Fruit fly (Drosophila melanogaster) whole organism, embryonic: ENCODE results near the gene Hph.

Experiments
- BEAF-32 ChIP-seq: fragments of 200-800 bp; sonication (Bioruptor generic); optimal IDR thresholded peaks from 3 replicates; lab custom pipeline; 2017; ENCODE audit warnings: missing biosample characterization, missing genetic modification characterization, mild to moderate bottlenecking, moderate library complexity, missing genetic modification reagents
- Bdp1 ChIP-seq: fragments of 200-800 bp; sonication (Bioruptor generic); optimal IDR thresholded peaks from 3 replicates; lab custom pipeline; 2016; ENCODE audit warnings: missing biosample characterization, missing genetic modification characterization
- CG12299 ChIP-seq: fragments of 200-800 bp; sonication (Bioruptor generic); optimal IDR thresholded peaks from 2 replicates; lab custom pipeline; 2018; ENCODE audit warnings: missing biosample characterization, mild to moderate bottlenecking, missing genetic modification characterization
- CG16779 ChIP-seq: fragments of 200-800 bp; sonication (Bioruptor generic); IDR thresholded peaks from 2 replicates; pipeline ENCODE4 v1.3.6; 2022; ENCODE audit warnings: missing biosample characterization, missing genetic modification characterization
- CG17829 ChIP-seq: fragments of 200-800 bp; optimal IDR thresholded peaks from 2 replicates; lab custom pipeline; 2019; ENCODE audit warnings: missing biosample characterization, mild to moderate bottlenecking, missing genetic modification characterization, moderate library complexity
- CG1792 ChIP-seq: fragments of 200-800 bp; sonication (Bioruptor generic); optimal IDR thresholded peaks from 2 replicates; lab custom pipeline; 2016; ENCODE audit warnings: missing biosample characterization, missing genetic modification characterization
- CG18262 ChIP-seq: fragments of 200-800 bp; optimal IDR thresholded peaks from 3 replicates; lab custom pipeline; 2019; ENCODE audit warnings: missing biosample characterization, mild to moderate bottlenecking, missing genetic modification characterization, moderate library complexity
- CG18764 ChIP-seq: fragments of 200-800 bp; sonication (Bioruptor generic); optimal IDR thresholded peaks from 3 replicates; lab custom pipeline; 2016; ENCODE audit warnings: missing biosample characterization, missing genetic modification characterization
- CG2889 ChIP-seq: fragments of 200-800 bp; sonication (Bioruptor generic); IDR thresholded peaks from 3 replicates; pipeline ENCODE4 v1.3.6; 2022; ENCODE audit warnings: missing biosample characterization, missing genetic modification characterization
- CG34224 ChIP-seq: fragments of 200-800 bp; sonication (Bioruptor generic); IDR thresholded peaks from 3 replicates; pipeline ENCODE4 v1.3.6; 2022; ENCODE audit warnings: missing biosample characterization, missing genetic modification characterization; ENCODE audit not compliant: partially characterized antibody
- CG4328 ChIP-seq: fragments of 200-800 bp; sonication (Bioruptor generic); optimal IDR thresholded peaks from 3 replicates; lab custom pipeline; 2017; ENCODE audit warnings: missing biosample characterization, missing genetic modification reagents, missing genetic modification characterization
- CG4854 ChIP-seq: fragments of 200-800 bp; sonication (Bioruptor generic); optimal IDR thresholded peaks from 2 replicates; lab custom pipeline; 2016; ENCODE audit warnings: missing biosample characterization, missing genetic modification characterization, inconsistent platforms
- CG6254 ChIP-seq: fragments of 200-800 bp; sonication (Bioruptor generic); optimal IDR thresholded peaks from 3 replicates; lab custom pipeline; 2017; ENCODE audit warnings: mild to moderate bottlenecking, missing biosample characterization, missing genetic modification reagents, missing genetic modification characterization
- CG6854 ChIP-seq: fragments of 200-800 bp; sonication (Bioruptor generic); optimal IDR thresholded peaks from 3 replicates; lab custom pipeline; 2017; ENCODE audit warnings: missing biosample characterization, mild to moderate bottlenecking, missing genetic modification characterization
- CG7928 ChIP-seq: fragments of 200-800 bp; sonication (Bioruptor generic); optimal IDR thresholded peaks from 2 replicates; lab custom pipeline; 2017; ENCODE audit warnings: missing biosample characterization, mild to moderate bottlenecking, missing genetic modification characterization
- CG7963 ChIP-seq: fragments of 200-800 bp; sonication (Bioruptor generic); IDR thresholded peaks from 3 replicates; pipeline ENCODE4 v1.3.6; 2022; ENCODE audit warnings: missing biosample characterization, missing genetic modification characterization; ENCODE audit not compliant: partially characterized antibody
- CG8281 ChIP-seq: fragments of 200-800 bp; sonication (Bioruptor generic); optimal IDR thresholded peaks from 2 replicates; lab custom pipeline; 2018; ENCODE audit warnings: missing biosample characterization, mild to moderate bottlenecking, missing genetic modification characterization, moderate library complexity
- CG9797 ChIP-seq: fragments of 200-800 bp; sonication (Bioruptor generic); optimal IDR thresholded peaks from 3 replicates; lab custom pipeline; 2018; ENCODE audit warnings: missing biosample characterization, mild to moderate bottlenecking, missing genetic modification characterization
- CG9817 ChIP-seq: fragments of 200-800 bp; sonication (Bioruptor generic); optimal IDR thresholded peaks from 2 replicates; lab custom pipeline; 2018; ENCODE audit warnings: missing biosample characterization, mild to moderate bottlenecking, missing genetic modification characterization, moderate library complexity
- CG9876 ChIP-seq: fragments of 200-800 bp; sonication (Bioruptor generic); optimal IDR thresholded peaks from 2 replicates; lab custom pipeline; 2016; ENCODE audit warnings: missing biosample characterization, missing genetic modification characterization
- CkIIα-i1 ChIP-seq: fragments of 200-800 bp; sonication (Bioruptor generic); IDR thresholded peaks from 2 replicates; pipeline ENCODE4 v1.3.6; 2022; ENCODE audit warnings: missing biosample characterization, missing genetic modification characterization
- ERR ChIP-seq: fragments of 200-800 bp; sonication (Bioruptor generic); optimal IDR thresholded peaks from 2 replicates; lab custom pipeline; 2016; ENCODE audit warnings: missing biosample characterization, missing genetic modification characterization
- Fer3 ChIP-seq: fragments of 200-800 bp; sonication (Bioruptor generic); optimal IDR thresholded peaks from 2 replicates; lab custom pipeline; 2018; ENCODE audit warnings: missing biosample characterization, mild to moderate bottlenecking, missing genetic modification characterization, moderate library complexity
- HLH4C ChIP-seq: fragments of 200-800 bp; sonication (Bioruptor generic); IDR thresholded peaks from 3 replicates; pipeline ENCODE4 v1.3.6; 2022; ENCODE audit warnings: missing biosample characterization, missing genetic modification characterization; ENCODE audit not compliant: partially characterized antibody
- HmgZ ChIP-seq: fragments of 200-800 bp; sonication (Bioruptor generic); optimal IDR thresholded peaks from 2 replicates; lab custom pipeline; 2018; ENCODE audit warnings: missing biosample characterization, mild to moderate bottlenecking, missing genetic modification characterization
- Jarid2 ChIP-seq: fragments of 200-800 bp; sonication (Bioruptor generic); optimal IDR thresholded peaks from 3 replicates; lab custom pipeline; 2017; ENCODE audit warnings: mild to moderate bottlenecking, missing biosample characterization, missing genetic modification reagents, missing genetic modification characterization
- Lim3 ChIP-seq: fragments of 200-800 bp; sonication (Bioruptor generic); IDR thresholded peaks from 2 replicates; pipeline ENCODE4 v1.3.6; 2022; ENCODE audit warnings: missing biosample characterization, missing genetic modification characterization
- Med ChIP-seq: fragments of 200-800 bp; sonication (Bioruptor generic); peaks from one replicate; lab custom pipeline; 2016; ENCODE audit warnings: missing biosample characterization, missing genetic modification characterization, mild to moderate bottlenecking, inconsistent platforms, moderate library complexity
- Meics ChIP-seq: fragments of 200-800 bp; sonication (Bioruptor generic); optimal IDR thresholded peaks from 2 replicates; lab custom pipeline; 2017; ENCODE audit warnings: missing biosample characterization, mild to moderate bottlenecking, missing genetic modification characterization
- NC2α ChIP-seq: fragments of 200-800 bp; sonication (Bioruptor generic); optimal IDR thresholded peaks from 2 replicates; lab custom pipeline; 2016; ENCODE audit warnings: missing biosample characterization, missing genetic modification characterization
- Rfx ChIP-seq: fragments of 200-800 bp; sonication (Bioruptor generic); IDR thresholded peaks from 2 replicates; pipeline ENCODE4 v1.3.6; 2022; ENCODE audit warnings: missing biosample characterization, missing genetic modification characterization
- Sry-δ ChIP-seq: fragments of 200-800 bp; sonication (Bioruptor generic); optimal IDR thresholded peaks from 2 replicates; lab custom pipeline; 2016; ENCODE audit warnings: missing biosample characterization, missing genetic modification characterization
- Taf1 ChIP-seq: fragments of 200-800 bp; sonication (Bioruptor generic); IDR thresholded peaks from 2 replicates; pipeline ENCODE4 v1.3.6; 2022; ENCODE audit warnings: missing biosample characterization, missing genetic modification characterization
- ewg ChIP-seq: fragments of 200-800 bp; sonication (Bioruptor generic); optimal IDR thresholded peaks from 3 replicates; lab custom pipeline; 2017; ENCODE audit warnings: mild to moderate bottlenecking, missing biosample characterization, missing genetic modification reagents, missing genetic modification characterization
- gce ChIP-seq: fragments of 200-800 bp; sonication (Bioruptor generic); IDR thresholded peaks from 3 replicates; pipeline ENCODE4 v1.3.6; 2022; ENCODE audit warnings: missing biosample characterization, missing genetic modification characterization
- gro ChIP-seq: fragments of 200-800 bp; sonication (Bioruptor generic); optimal IDR thresholded peaks from 2 replicates; lab custom pipeline; 2016; ENCODE audit warnings: missing biosample characterization, missing genetic modification characterization
- nau ChIP-seq: fragments of 200-800 bp; sonication (Bioruptor generic); optimal IDR thresholded peaks from 3 replicates; lab custom pipeline; 2017; ENCODE audit warnings: missing biosample characterization, mild to moderate bottlenecking, missing genetic modification characterization, missing genetic modification reagents
- nmo ChIP-seq: fragments of 200-800 bp; sonication (Bioruptor generic); optimal IDR thresholded peaks from 2 replicates; lab custom pipeline; 2018; ENCODE audit warnings: missing biosample characterization, mild to moderate bottlenecking, missing genetic modification characterization, moderate library complexity
- pfk ChIP-seq: fragments of 200-800 bp; sonication (Bioruptor generic); optimal IDR thresholded peaks from 2 replicates; lab custom pipeline; 2018; ENCODE audit warnings: missing biosample characterization, mild to moderate bottlenecking, missing genetic modification characterization, moderate library complexity
- pho ChIP-seq: fragments of 200-800 bp; sonication (Bioruptor generic); optimal IDR thresholded peaks from 2 replicates; lab custom pipeline; 2016; ENCODE audit warnings: missing biosample characterization, missing genetic modification characterization
- phol ChIP-seq: fragments of 200-800 bp; sonication (Bioruptor generic); optimal IDR thresholded peaks from 3 replicates; lab custom pipeline; 2018; ENCODE audit warnings: missing biosample characterization, mild to moderate bottlenecking, missing genetic modification characterization, moderate library complexity
- ranshi ChIP-seq: fragments of 200-800 bp; sonication (Bioruptor generic); IDR thresholded peaks from 2 replicates; pipeline ENCODE4 v1.3.6; 2022; ENCODE audit warnings: missing biosample characterization, missing genetic modification characterization
- sisA ChIP-seq: fragments of 200-800 bp; sonication (Bioruptor generic); IDR thresholded peaks from 2 replicates; pipeline ENCODE4 v1.3.6; 2022; ENCODE audit warnings: missing biosample characterization, missing genetic modification characterization
- slou ChIP-seq: fragments of 200-800 bp; sonication (Bioruptor generic); optimal IDR thresholded peaks from 3 replicates; lab custom pipeline; 2016; ENCODE audit warnings: missing biosample characterization, missing genetic modification characterization
- sna ChIP-seq: fragments of 200-800 bp; sonication (Bioruptor generic); IDR thresholded peaks from 2 replicates; pipeline ENCODE4 v1.3.6; 2022; ENCODE audit warnings: missing biosample characterization, missing genetic modification characterization; ENCODE audit not compliant: partially characterized antibody
- sr ChIP-seq: fragments of 200-800 bp; sonication (Bioruptor generic); IDR thresholded peaks from 3 replicates; pipeline ENCODE4 v1.3.6; 2022; ENCODE audit warnings: missing biosample characterization, missing genetic modification characterization
- tap ChIP-seq: fragments of 200-800 bp; optimal IDR thresholded peaks from 3 replicates; lab custom pipeline; 2019; ENCODE audit warnings: missing biosample characterization, mild to moderate bottlenecking, missing genetic modification characterization, moderate library complexity
- tgo ChIP-seq: fragments of 200-800 bp; sonication (Bioruptor generic); IDR thresholded peaks from 3 replicates; pipeline ENCODE4 v1.3.6; 2022; ENCODE audit warnings: missing biosample characterization, missing genetic modification characterization
- trem ChIP-seq: fragments of 200-800 bp; optimal IDR thresholded peaks from 3 replicates; lab custom pipeline; 2019; ENCODE audit warnings: missing biosample characterization, mild to moderate bottlenecking, missing genetic modification characterization, moderate library complexity
- unc-4 ChIP-seq: fragments of 200-800 bp; sonication (Bioruptor generic); IDR thresholded peaks from 2 replicates; pipeline ENCODE4 v1.3.6; 2022; ENCODE audit warnings: missing biosample characterization, missing genetic modification characterization; ENCODE audit not compliant: partially characterized antibody
- vvl ChIP-seq: fragments of 200-800 bp; sonication (Bioruptor generic); IDR thresholded peaks from 2 replicates; pipeline ENCODE4 v1.3.6; 2022; ENCODE audit warnings: missing biosample characterization, missing genetic modification characterization

Gene Hph

dm6 chr3R:5219466-5219865, 37.4 kb upstream of the Hph start, which contains the start of the genes Prosbeta2R2 and CG1116 (continued):
- peak; percentile 58 for TF ChIP-seq CG34224
- no peak for TF ChIP-seq ranshi (GFP tag; lab: Robert Waterston, UW)
- 0 out of 2 replicates have a peak, but pooled peaks have one; percentile 12 for TF ChIP-seq vvl (GFP tag; lab: Robert Waterston, UW)
- no peak for TF ChIP-seq CG4328 (GFP tag; lab: Kevin White, UChicago)
- TF ChIP-seq BEAF-32 = peak; percentile 63
- TF ChIP-seq sisA = no peak
- 0 out of 3 replicates have a peak, but pooled peaks have one; percentile 34 for TF ChIP-seq HLH4C (GFP tag; lab: Robert Waterston, UW)
- TF ChIP-seq CG12299 (tag; lab: Kevin White, UChicago) = no peak
- peak; percentile 80 for TF ChIP-seq Sry-δ
- no peak for TF ChIP-seq CG18262 (tag; lab: Kevin White, UChicago)
- no peak for TF ChIP-seq NC2α (GFP tag; lab: Kevin White, UChicago)
- no peak for TF ChIP-seq Fer3
- TF ChIP-seq tgo (GFP tag; lab: Robert Waterston, UW) = no peak
- TF ChIP-seq slou (GFP tag; lab: Kevin White, UChicago) = no peak
- TF ChIP-seq gce = no peak
- no peak for TF ChIP-seq ERR
- TF ChIP-seq tap (tag; lab: Kevin White, UChicago) = no peak
- TF ChIP-seq CG7963 (GFP tag; lab: Robert Waterston, UW) = peak; percentile 63; the same call in 2 of the 3 replicates
- TF ChIP-seq sna (GFP tag; lab: Robert Waterston, UW) = peak; percentile 48
- TF ChIP-seq unc-4 = peak; percentile 57
- no peak for TF ChIP-seq Meics (GFP tag; lab: Kevin White, UChicago)
- TF ChIP-seq CG9876 (GFP tag; lab: Kevin White, UChicago) = no peak
- TF ChIP-seq Taf1 = no peak
- TF ChIP-seq CG9817 (tag; lab: Kevin White, UChicago) = no peak
- TF ChIP-seq CG17829 = no peak
- TF ChIP-seq CG18764 (GFP tag; lab: Kevin White, UChicago) = no peak
- TF ChIP-seq Lim3 (GFP tag; lab: Robert Waterston, UW) = no peak
- TF ChIP-seq trem (tag; lab: Kevin White, UChicago) = peak; percentile 11
- no peak for TF ChIP-seq CG4854 (GFP tag; lab: Kevin White, UChicago)
- no peak for TF ChIP-seq pfk (GFP tag; lab: Kevin White, UChicago)
- no peak for TF ChIP-seq CG1792 (GFP tag; lab: Kevin White, UChicago)
- no peak for TF ChIP-seq Bdp1
- no peak for TF ChIP-seq pho
- TF ChIP-seq HmgZ = peak; percentile 1
- TF ChIP-seq CG2889 (GFP tag; lab: Robert Waterston, UW) = no peak
- no peak for TF ChIP-seq Rfx
- no peak for TF ChIP-seq ewg
- TF ChIP-seq CG7928 = no peak
- no peak for TF ChIP-seq CG16779
- TF ChIP-seq Med (GFP tag; lab: Kevin White, UChicago) = peak; percentile 80
- TF ChIP-seq gro (GFP tag; lab: Kevin White, UChicago) = no peak
- peak; percentile 88 for TF ChIP-seq CG9797 (GFP tag; lab: Kevin White, UChicago)
- no peak for TF ChIP-seq CG6854 (GFP tag; lab: Kevin White, UChicago)
- TF ChIP-seq nmo (GFP tag; lab: Kevin White, UChicago) = no peak
- TF ChIP-seq nau (GFP tag; lab: Kevin White, UChicago) = no peak
- TF ChIP-seq sr (GFP tag; lab: Robert Waterston, UW) = no peak
- TF ChIP-seq CG6254 (GFP tag; lab: Kevin White, UChicago) = no peak
- TF ChIP-seq Jarid2 (GFP tag; lab: Kevin White, UChicago) = no peak
- TF ChIP-seq CkIIα-i1 (GFP tag; lab: Robert Waterston, UW) = no peak
- TF ChIP-seq phol (tag; lab: Kevin White, UChicago) = peak; percentile 0
- TF ChIP-seq CG8281 (tag; lab: Kevin White, UChicago) = no peak
